Worm (Caenorhabditis elegans) whole organism, mixed stage, embryonic: ENCODE results near the gene ZK1010.4.

Source experiments
- M03D4.4 ChIP-seq: sonication (generic microtip); optimal IDR thresholded peaks from 2 replicates; lab custom pipeline; 2017; ENCODE audit warnings: mild to moderate bottlenecking, missing genetic modification characterization, missing compliant biosample characterization
- bed-3 ChIP-seq: fragments of 200-800 bp; sonication (Bioruptor generic); optimal IDR thresholded peaks from 3 replicates; lab custom pipeline; 2018; ENCODE audit warnings: mild to moderate bottlenecking, missing genetic modification characterization, moderate library complexity, missing compliant biosample characterization
- blmp-1 ChIP-seq: fragments of 150-350 bp; optimal IDR thresholded peaks from 2 replicates; lab custom pipeline; 2014; ENCODE audit warnings: missing biosample characterization, missing genetic modification characterization
- ceh-39 ChIP-seq: fragments of 150-350 bp; optimal IDR thresholded peaks from 2 replicates; lab custom pipeline; 2014; ENCODE audit warnings: missing biosample characterization, missing genetic modification characterization
- ceh-43 ChIP-seq: fragments of 200-800 bp; sonication (Bioruptor generic); optimal IDR thresholded peaks from 2 replicates; lab custom pipeline; 2018; ENCODE audit warnings: mild to moderate bottlenecking, missing genetic modification characterization, moderate library complexity, missing compliant biosample characterization
- ceh-83 ChIP-seq: fragments of 200-800 bp; sonication (Bioruptor generic); optimal IDR thresholded peaks from 2 replicates; lab custom pipeline; 2018; ENCODE audit warnings: mild to moderate bottlenecking, missing genetic modification characterization, missing compliant biosample characterization
- ces-1 ChIP-seq: fragments of 150-350 bp; optimal IDR thresholded peaks from 2 replicates; lab custom pipeline; 2014; ENCODE audit warnings: missing biosample characterization, missing genetic modification reagents, missing genetic modification characterization
- cnd-1 ChIP-seq: fragments of 200-800 bp; sonication (Bioruptor generic); optimal IDR thresholded peaks from 2 replicates; lab custom pipeline; 2018; ENCODE audit warnings: mild to moderate bottlenecking, missing genetic modification characterization, missing compliant biosample characterization
- drap-1 ChIP-seq: fragments of 200-800 bp; sonication (Bioruptor generic); optimal IDR thresholded peaks from 3 replicates; lab custom pipeline; 2018; ENCODE audit warnings: mild to moderate bottlenecking, missing genetic modification characterization, missing compliant biosample characterization
- elt-1 ChIP-seq: sonication (generic microtip); optimal IDR thresholded peaks from 2 replicates; lab custom pipeline; 2017; ENCODE audit warnings: missing genetic modification characterization, mild to moderate bottlenecking, missing compliant biosample characterization, antibody characterized with exemption, moderate library complexity, borderline replicate concordance; ENCODE audit not compliant: insufficient read depth
- elt-3 ChIP-seq: fragments of 150-350 bp; optimal IDR thresholded peaks from 2 replicates; lab custom pipeline; 2014; ENCODE audit warnings: missing biosample characterization, missing genetic modification characterization
- flh-1 ChIP-seq: fragments of 200-800 bp; sonication (Bioruptor generic); optimal IDR thresholded peaks from 2 replicates; lab custom pipeline; 2018; ENCODE audit warnings: mild to moderate bottlenecking, missing genetic modification characterization, moderate library complexity, missing compliant biosample characterization
- ham-2 ChIP-seq: fragments of 200-800 bp; sonication (Bioruptor generic); optimal IDR thresholded peaks from 2 replicates; lab custom pipeline; 2018; ENCODE audit warnings: mild to moderate bottlenecking, missing genetic modification characterization, missing compliant biosample characterization
- hlh-1 ChIP-seq: fragments of 150-350 bp; optimal IDR thresholded peaks from 2 replicates; lab custom pipeline; 2014; ENCODE audit warnings: missing biosample characterization, missing genetic modification reagents, missing genetic modification characterization
- lin-13 ChIP-seq: fragments of 150-350 bp; optimal IDR thresholded peaks from 2 replicates; lab custom pipeline; 2014; ENCODE audit warnings: missing biosample characterization, missing genetic modification characterization
- lin-32 ChIP-seq: fragments of 200-800 bp; sonication (Bioruptor generic); optimal IDR thresholded peaks from 2 replicates; lab custom pipeline; 2018; ENCODE audit warnings: mild to moderate bottlenecking, missing genetic modification characterization, missing compliant biosample characterization
- lsy-2 ChIP-seq: fragments of 150-350 bp; optimal IDR thresholded peaks from 2 replicates; lab custom pipeline; 2014; ENCODE audit warnings: missing biosample characterization, missing genetic modification characterization
- mab-5 ChIP-seq: fragments of 150-350 bp; optimal IDR thresholded peaks from 2 replicates; lab custom pipeline; 2014; ENCODE audit warnings: missing biosample characterization, missing genetic modification characterization
- mep-1 ChIP-seq: fragments of 150-350 bp; optimal IDR thresholded peaks from 2 replicates; lab custom pipeline; 2017; ENCODE audit warnings: missing biosample characterization, missing genetic modification reagents, missing genetic modification characterization, inconsistent platforms
- mls-2 ChIP-seq: sonication (generic microtip); optimal IDR thresholded peaks from 2 replicates; lab custom pipeline; 2016; ENCODE audit warnings: mild to moderate bottlenecking, missing genetic modification characterization, moderate library complexity, missing compliant biosample characterization
- nhr-12 ChIP-seq: fragments of 150-350 bp; optimal IDR thresholded peaks from 2 replicates; lab custom pipeline; 2014; ENCODE audit warnings: missing biosample characterization, missing genetic modification characterization
- nhr-2 ChIP-seq: fragments of 150-350 bp; optimal IDR thresholded peaks from 2 replicates; lab custom pipeline; 2014; ENCODE audit warnings: missing biosample characterization, missing genetic modification characterization
- nhr-237 ChIP-seq: fragments of 150-350 bp; optimal IDR thresholded peaks from 2 replicates; lab custom pipeline; 2014; ENCODE audit warnings: missing biosample characterization, missing genetic modification characterization
- nhr-28 ChIP-seq: fragments of 150-350 bp; optimal IDR thresholded peaks from 2 replicates; lab custom pipeline; 2014; ENCODE audit warnings: missing biosample characterization, missing genetic modification characterization
- nhr-76 ChIP-seq: sonication (generic microtip); optimal IDR thresholded peaks from 2 replicates; lab custom pipeline; 2017; ENCODE audit warnings: missing biosample characterization, missing genetic modification characterization
- pha-4 ChIP-seq: fragments of 150-350 bp; optimal IDR thresholded peaks from 2 replicates; lab custom pipeline; 2018; ENCODE audit warnings: missing biosample characterization, missing genetic modification reagents, missing genetic modification characterization
- sem-2 ChIP-seq: fragments of 200-800 bp; sonication (Bioruptor generic); optimal IDR thresholded peaks from 2 replicates; lab custom pipeline; 2018; ENCODE audit warnings: mild to moderate bottlenecking, missing genetic modification characterization, missing compliant biosample characterization
- snpc-4 ChIP-seq: fragments of 150-350 bp; optimal IDR thresholded peaks from 2 replicates; lab custom pipeline; 2014; ENCODE audit warnings: missing biosample characterization, missing genetic modification characterization
- sptf-1 ChIP-seq: sonication (generic microtip); optimal IDR thresholded peaks from 2 replicates; lab custom pipeline; 2017; ENCODE audit warnings: mild to moderate bottlenecking, missing genetic modification characterization, moderate library complexity, missing compliant biosample characterization
- tbx-8 ChIP-seq: fragments of 200-800 bp; sonication (Bioruptor generic); optimal IDR thresholded peaks from 2 replicates; lab custom pipeline; 2018; ENCODE audit warnings: mild to moderate bottlenecking, missing genetic modification characterization, moderate library complexity, missing compliant biosample characterization
- unc-120 ChIP-seq: sonication (generic microtip); optimal IDR thresholded peaks from 2 replicates; lab custom pipeline; 2017; ENCODE audit warnings: missing genetic modification characterization, missing compliant biosample characterization; ENCODE audit not compliant: poor library complexity, severe bottlenecking
- unc-39 ChIP-seq: fragments of 150-350 bp; optimal IDR thresholded peaks from 2 replicates; lab custom pipeline; 2014; ENCODE audit warnings: missing biosample characterization, missing genetic modification characterization
- unc-62 ChIP-seq: fragments of 150-350 bp; optimal IDR thresholded peaks from 2 replicates; lab custom pipeline; 2014; ENCODE audit warnings: missing biosample characterization, missing genetic modification reagents, missing genetic modification characterization
- zip-8 ChIP-seq: fragments of 150-350 bp; optimal IDR thresholded peaks from 2 replicates; lab custom pipeline; 2014; ENCODE audit warnings: missing biosample characterization, missing genetic modification characterization
- ztf-11 ChIP-seq: fragments of 150-350 bp; optimal IDR thresholded peaks from 2 replicates; lab custom pipeline; 2014; ENCODE audit warnings: missing biosample characterization, missing genetic modification characterization

ZK1010.4 gene

DNA sequence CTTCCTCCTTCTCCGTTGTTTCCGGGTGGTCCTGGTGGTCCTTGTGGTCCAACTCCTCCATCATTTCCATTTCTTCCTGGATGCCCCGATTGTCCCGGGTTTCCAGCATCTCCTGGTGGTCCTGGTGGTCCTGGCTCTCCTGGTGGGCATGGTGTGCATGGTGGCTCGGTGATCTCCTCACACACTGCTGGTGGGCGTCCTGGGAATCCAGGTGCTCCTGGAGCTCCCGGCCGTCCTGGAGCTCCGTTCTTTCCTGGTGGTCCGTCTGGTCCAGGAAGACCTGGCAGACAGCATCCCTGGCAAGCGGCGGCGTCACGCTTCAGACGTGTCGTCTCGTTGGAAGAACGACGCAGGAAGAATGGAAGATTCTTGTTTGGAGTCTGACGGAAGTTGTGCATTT, 12.2 kb downstream of the ZK1010.4 start:
- TF ChIP-seq lin-32 (GFP tag; lab: Kevin White, UChicago): no peak
- no peak for TF ChIP-seq ham-2
- TF ChIP-seq mab-5 (tag; lab: Kevin White, UChicago): no peak
- no peak for TF ChIP-seq elt-1 (tag; lab: Kevin White, UChicago)
- TF ChIP-seq M03D4.4: no peak
- TF ChIP-seq unc-120: no peak
- TF ChIP-seq unc-39: no peak
- no peak for TF ChIP-seq ztf-11 (tag; lab: Kevin White, UChicago)
- no peak for TF ChIP-seq nhr-28 (tag; lab: Kevin White, UChicago)
- TF ChIP-seq flh-1 (GFP tag; lab: Kevin White, UChicago): no peak
- no peak for TF ChIP-seq mep-1 (tag; lab: Kevin White, UChicago)
- no peak for TF ChIP-seq blmp-1 (tag; lab: Kevin White, UChicago)
- TF ChIP-seq nhr-2 (tag; lab: Kevin White, UChicago): no peak
- no peak for TF ChIP-seq pha-4 (tag; lab: Kevin White, UChicago)
- TF ChIP-seq ceh-83 (GFP tag; lab: Kevin White, UChicago): no peak
- no peak for TF ChIP-seq tbx-8
- no peak for TF ChIP-seq lin-13 (tag; lab: Kevin White, UChicago)
- TF ChIP-seq nhr-237 (tag; lab: Kevin White, UChicago): no peak

DNA sequence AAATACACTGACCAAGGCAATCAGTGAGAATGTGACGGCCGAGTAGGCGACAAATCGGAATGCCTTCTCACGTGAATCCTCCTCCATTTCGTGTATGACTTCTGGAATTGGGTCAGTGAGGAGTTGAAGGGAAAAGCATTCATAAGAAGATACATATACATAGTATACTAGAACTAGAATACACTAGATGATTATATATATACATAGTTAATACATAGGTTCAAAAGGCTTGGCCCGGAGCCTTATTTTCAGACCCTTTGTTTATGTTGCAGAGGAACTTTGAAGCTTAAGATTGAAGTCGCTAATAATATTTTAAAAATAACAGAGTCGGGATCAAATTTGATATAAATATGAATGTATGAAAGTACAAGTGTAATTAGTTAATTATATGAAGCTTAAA, 12.7 kb downstream of the ZK1010.4 start, which contains the start of gene col-97:
Gene col-97, minus strand, starts transcription at position 101 of the 400 bp plus-strand sequence.
- TF ChIP-seq ces-1 (no peak), elt-3 (tag; lab: Kevin White, UChicago) (no peak), zip-8 (tag; lab: Kevin White, UChicago) (no peak), ham-2 (no peak), unc-62 (GFP tag; lab: Kevin White, UChicago) (no peak), sem-2 (no peak), drap-1 (GFP tag; lab: Kevin White, UChicago) (no peak)

DNA sequence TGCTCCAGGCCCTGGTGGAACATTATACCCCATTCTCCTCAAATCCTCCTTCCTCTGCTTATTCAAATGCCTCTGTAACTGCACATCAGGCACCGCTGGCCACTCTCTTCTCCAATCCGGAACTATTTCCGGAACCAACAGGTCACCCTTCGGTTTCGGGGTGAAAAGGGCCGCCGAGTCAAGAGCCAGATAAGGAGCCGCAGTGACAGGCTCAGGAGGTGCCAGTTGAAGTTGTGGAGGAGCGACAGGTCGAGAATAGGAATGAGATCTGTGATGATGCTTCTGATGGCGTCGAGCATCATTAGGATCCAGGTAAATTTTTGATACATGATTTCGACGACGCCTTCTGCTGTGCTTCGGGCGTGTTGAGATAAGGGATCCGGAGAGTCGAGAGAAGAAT, 17.4 kb downstream of the ZK1010.4 start:
- no peak for TF ChIP-seq elt-3 (tag; lab: Kevin White, UChicago)

- TF ChIP-seq unc-39: no peak
- TF ChIP-seq nhr-12: no peak
- TF ChIP-seq snpc-4 (tag; lab: Kevin White, UChicago): no peak
- TF ChIP-seq unc-62 (GFP tag; lab: Kevin White, UChicago): no peak
- peak; percentile 34 for TF ChIP-seq pha-4 (tag; lab: Kevin White, UChicago)
- TF ChIP-seq hlh-1 (tag; lab: Kevin White, UChicago): no peak
These were observed 19.6 kb downstream of the ZK1010.4 start, which contains the start of gene ZK1010.8 for ce11 chrIII:13000457-13000856. Gene ZK1010.8 (minus strand): TSS chrIII:13000670.

DNA sequence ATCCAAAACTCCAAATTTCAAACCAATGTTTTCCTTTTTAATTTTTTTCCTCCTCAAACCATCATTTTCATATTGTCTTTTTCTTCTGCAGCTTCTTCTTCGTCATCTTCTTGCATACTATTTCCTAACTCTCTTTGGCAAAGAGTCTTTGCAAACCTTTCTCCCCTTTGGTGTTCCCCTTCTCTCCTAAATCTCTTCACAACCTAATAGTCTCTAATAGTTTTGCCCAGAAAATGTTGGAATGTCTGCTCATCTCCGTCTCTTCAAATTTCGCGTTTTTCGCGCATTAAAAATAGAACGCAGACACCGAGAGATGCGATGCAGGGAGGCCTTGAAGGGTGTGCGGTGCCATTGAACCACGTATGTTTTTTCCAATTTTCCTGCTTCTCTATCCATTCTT, 21.2 kb downstream of the ZK1010.4 start, which contains the start of gene ZK1010.10:
Gene ZK1010.10, plus strand, starts transcription at position 286 of the 400 bp plus-strand sequence.
- TF ChIP-seq M03D4.4: no peak
- TF ChIP-seq ztf-11 (tag; lab: Kevin White, UChicago): no peak
- TF ChIP-seq ceh-39: no peak
- no peak for TF ChIP-seq tbx-8
- no peak for TF ChIP-seq mab-5 (tag; lab: Kevin White, UChicago)
- no peak for TF ChIP-seq elt-3 (tag; lab: Kevin White, UChicago)
- TF ChIP-seq ceh-43 (GFP tag; lab: Kevin White, UChicago): no peak
- peak; percentile 63 for TF ChIP-seq mep-1 (tag; lab: Kevin White, UChicago)
- no peak for TF ChIP-seq lin-13 (tag; lab: Kevin White, UChicago)
- peak; percentile 6 for TF ChIP-seq pha-4 (tag; lab: Kevin White, UChicago)
- peak; percentile 58 for TF ChIP-seq unc-120
- TF ChIP-seq ceh-83 (GFP tag; lab: Kevin White, UChicago): no peak
- no peak for TF ChIP-seq hlh-1 (tag; lab: Kevin White, UChicago)
- TF ChIP-seq nhr-28 (tag; lab: Kevin White, UChicago): no peak
- no peak for TF ChIP-seq unc-39
- no peak for TF ChIP-seq flh-1 (GFP tag; lab: Kevin White, UChicago)
- TF ChIP-seq lin-32 (GFP tag; lab: Kevin White, UChicago): no peak
- TF ChIP-seq nhr-237 (tag; lab: Kevin White, UChicago): peak; percentile 59
- TF ChIP-seq nhr-76 (tag; lab: Kevin White, UChicago): no peak
- no peak for TF ChIP-seq nhr-2 (tag; lab: Kevin White, UChicago)
- no peak for TF ChIP-seq elt-1 (tag; lab: Kevin White, UChicago)
- TF ChIP-seq drap-1 (GFP tag; lab: Kevin White, UChicago): no peak
- no peak for TF ChIP-seq zip-8 (tag; lab: Kevin White, UChicago)
- peak; percentile 40 for TF ChIP-seq lsy-2 (tag; lab: Kevin White, UChicago)
- TF ChIP-seq mls-2: no peak
- peak; percentile 95 for TF ChIP-seq ces-1
- TF ChIP-seq sptf-1: peak; percentile 32
- TF ChIP-seq sem-2: no peak
- TF ChIP-seq ham-2: no peak
- TF ChIP-seq bed-3 (GFP tag; lab: Kevin White, UChicago): no peak
- TF ChIP-seq cnd-1 (tag; lab: Kevin White, UChicago): no peak
- TF ChIP-seq unc-62 (GFP tag; lab: Kevin White, UChicago): no peak
- TF ChIP-seq blmp-1 (tag; lab: Kevin White, UChicago): no peak
- TF ChIP-seq nhr-12: no peak
- TF ChIP-seq snpc-4 (tag; lab: Kevin White, UChicago): no peak
